Worm (Caenorhabditis elegans) whole organism, L4 larva: Measurements from ENCODE around the gene ergi-3.

Source experiments
- D1046.2 ChIP-seq: fragments of 200-800 bp; sonication (Bioruptor generic); IDR thresholded peaks from 2 replicates; pipeline ENCODE4 v1.3.6; 2022; ENCODE audit warnings: missing genetic modification characterization, missing compliant biosample characterization
- F26F4.8 ChIP-seq: fragments of 200-800 bp; sonication (Bioruptor generic); conservative IDR thresholded peaks from 2 replicates; pipeline ENCODE4 v1.3.6; 2022; ENCODE audit warnings: missing genetic modification characterization, missing compliant biosample characterization
- T26A8.4 ChIP-seq: fragments of 200-800 bp; sonication (Bioruptor generic); IDR thresholded peaks from 2 replicates; pipeline ENCODE4 v1.3.6; 2022; ENCODE audit warnings: missing genetic modification characterization, missing compliant biosample characterization
- Y105C5A.15 ChIP-seq: fragments of 200-800 bp; sonication (Bioruptor generic); IDR thresholded peaks from 2 replicates; pipeline ENCODE4 v1.3.6; 2022; ENCODE audit warnings: missing genetic modification characterization, missing compliant biosample characterization
- Y75B8A.6 ChIP-seq: fragments of 200-800 bp; sonication (Bioruptor generic); IDR thresholded peaks from 2 replicates; pipeline ENCODE4 v1.3.6; 2022; ENCODE audit warnings: missing genetic modification reagents, missing genetic modification characterization, missing compliant biosample characterization
- ZK546.5 ChIP-seq, 2 experiments: sonication (generic microtip); optimal IDR thresholded peaks; 2 replicates each; lab custom pipeline; 2017; ENCODE audit warnings: missing biosample characterization in 2 of 2, missing genetic modification characterization in 2 of 2
- aha-1 ChIP-seq: fragments of 150-350 bp; peaks from one replicate; lab custom pipeline; 2014; ENCODE audit warnings: missing biosample characterization, missing genetic modification characterization
- ceh-20 ChIP-seq: fragments of 200-800 bp; sonication (Bioruptor generic); IDR thresholded peaks from 2 replicates; pipeline ENCODE4 v1.3.6; 2022; ENCODE audit warnings: missing genetic modification reagents, missing genetic modification characterization, missing compliant biosample characterization
- ceh-44 ChIP-seq: fragments of 200-800 bp; sonication (Bioruptor generic); IDR thresholded peaks from 2 replicates; pipeline ENCODE4 v1.3.6; 2022; ENCODE audit warnings: missing genetic modification reagents, missing genetic modification characterization, missing compliant biosample characterization
- ceh-62 ChIP-seq: sonication (generic microtip); optimal IDR thresholded peaks from 2 replicates; lab custom pipeline; 2017; ENCODE audit warnings: missing biosample characterization, missing genetic modification characterization
- ceh-82 ChIP-seq: sonication (generic microtip); optimal IDR thresholded peaks from 2 replicates; lab custom pipeline; 2017; ENCODE audit warnings: missing biosample characterization, missing genetic modification characterization
- ces-1 ChIP-seq: fragments of 150-350 bp; sonication (generic microtip); optimal IDR thresholded peaks from 4 replicates; lab custom pipeline; 2014; ENCODE audit warnings: missing biosample characterization, missing genetic modification reagents, missing genetic modification characterization
- dmd-6 ChIP-seq: fragments of 200-800 bp; sonication (Bioruptor generic); IDR thresholded peaks from 2 replicates; pipeline ENCODE4 v1.3.6; 2022; ENCODE audit warnings: missing genetic modification reagents, missing genetic modification characterization, missing compliant biosample characterization
- egl-43 ChIP-seq: fragments of 200-800 bp; sonication (Bioruptor generic); IDR thresholded peaks from 2 replicates; pipeline ENCODE4 v1.3.6; 2022; ENCODE audit warnings: missing genetic modification reagents, missing genetic modification characterization, missing compliant biosample characterization
- fkh-10 ChIP-seq: fragments of 150-350 bp; optimal IDR thresholded peaks from 2 replicates; lab custom pipeline; 2014; ENCODE audit warnings: missing biosample characterization, missing genetic modification reagents, missing genetic modification characterization
- hif-1 ChIP-seq, 2 experiments: sonication (generic microtip); optimal IDR thresholded peaks; 2 replicates each; lab custom pipeline; 2016 to 2017; ENCODE audit warnings: missing compliant biosample characterization in 2 of 2, missing genetic modification characterization in 2 of 2, missing genetic modification reagents in 2 of 2, missing genotype in 2 of 2, mild to moderate bottlenecking in 1 of 2
- hlh-30 ChIP-seq: sonication (generic microtip); optimal IDR thresholded peaks from 2 replicates; lab custom pipeline; 2017; ENCODE audit warnings: antibody characterized with exemption, mild to moderate bottlenecking, missing genetic modification characterization, missing compliant biosample characterization; ENCODE audit not compliant: insufficient read depth
- hmg-1.1 ChIP-seq: fragments of 200-800 bp; sonication (Bioruptor generic); IDR thresholded peaks from 2 replicates; pipeline ENCODE4 v1.3.6; 2022; ENCODE audit warnings: missing genetic modification reagents, missing genetic modification characterization, missing compliant biosample characterization
- jun-1 ChIP-seq: fragments of 150-350 bp; optimal IDR thresholded peaks from 2 replicates; lab custom pipeline; 2014; ENCODE audit warnings: missing biosample characterization, missing genetic modification reagents, missing genetic modification characterization
- lim-7 ChIP-seq: fragments of 200-800 bp; sonication (Bioruptor generic); IDR thresholded peaks from 2 replicates; pipeline ENCODE4 v1.3.6; 2022; ENCODE audit warnings: missing genetic modification characterization, missing compliant biosample characterization
- lin-13 ChIP-seq: fragments of 150-350 bp; optimal IDR thresholded peaks from 2 replicates; lab custom pipeline; 2014; ENCODE audit warnings: missing biosample characterization, missing genetic modification reagents, missing genetic modification characterization
- lin-39 ChIP-seq: fragments of 150-350 bp; optimal IDR thresholded peaks from 2 replicates; lab custom pipeline; 2014; ENCODE audit warnings: missing biosample characterization, missing genetic modification reagents, missing genetic modification characterization
- lsy-2 ChIP-seq, 2 experiments: fragments of 150-350 bp in 1 of 2; sonication (generic microtip) in 1 of 2; optimal IDR thresholded peaks; 2 replicates each; lab custom pipeline; 2014 to 2017; ENCODE audit warnings: missing biosample characterization in 2 of 2, missing genetic modification characterization in 2 of 2
- madf-9 ChIP-seq: fragments of 200-800 bp; sonication (Bioruptor generic); conservative IDR thresholded peaks from 2 replicates; pipeline ENCODE4 v1.3.6; 2022; ENCODE audit warnings: missing genetic modification reagents, missing genetic modification characterization, missing compliant biosample characterization
- mdl-1 ChIP-seq, 2 experiments: fragments of 150-350 bp in 1 of 2; sonication (generic microtip) in 1 of 2; optimal IDR thresholded peaks; 2 replicates each; lab custom pipeline; 2014 to 2017; ENCODE audit warnings: missing biosample characterization in 2 of 2, missing genetic modification characterization in 2 of 2
- mep-1 ChIP-seq: fragments of 150-350 bp; sonication (generic microtip); optimal IDR thresholded peaks from 3 replicates; lab custom pipeline; 2014; ENCODE audit warnings: missing biosample characterization, missing genetic modification characterization
- mes-2 ChIP-seq: sonication (generic microtip); optimal IDR thresholded peaks from 2 replicates; lab custom pipeline; 2016; ENCODE audit warnings: missing genotype, mild to moderate bottlenecking, missing genetic modification characterization, missing compliant biosample characterization; ENCODE audit not compliant: poor library complexity, severe bottlenecking
- mxl-2 ChIP-seq: fragments of 200-800 bp; sonication (Bioruptor generic); conservative IDR thresholded peaks from 2 replicates; pipeline ENCODE4 v1.3.6; 2022; ENCODE audit warnings: missing genetic modification reagents, missing genetic modification characterization, missing compliant biosample characterization
- mxl-3 ChIP-seq: fragments of 200-800 bp; sonication (Bioruptor generic); optimal IDR thresholded peaks from 2 replicates; lab custom pipeline; 2018; ENCODE audit warnings: mild to moderate bottlenecking, missing genetic modification characterization, missing compliant biosample characterization
- nhr-10 ChIP-seq: fragments of 150-350 bp; optimal IDR thresholded peaks from 2 replicates; lab custom pipeline; 2014; ENCODE audit warnings: missing biosample characterization, missing genetic modification characterization
- nhr-11 ChIP-seq: fragments of 150-350 bp; optimal IDR thresholded peaks from 2 replicates; lab custom pipeline; 2014; ENCODE audit warnings: missing biosample characterization, missing genetic modification characterization
- nhr-237 ChIP-seq: sonication (generic microtip); optimal IDR thresholded peaks from 2 replicates; lab custom pipeline; 2017; ENCODE audit warnings: missing biosample characterization, missing genetic modification characterization
- nhr-28 ChIP-seq: fragments of 150-350 bp; optimal IDR thresholded peaks from 2 replicates; lab custom pipeline; 2014; ENCODE audit warnings: missing biosample characterization, missing genetic modification characterization
- nhr-41 ChIP-seq: fragments of 200-800 bp; sonication (Bioruptor generic); IDR thresholded peaks from 2 replicates; pipeline ENCODE4 v1.3.6; 2022; ENCODE audit warnings: missing genetic modification reagents, missing genetic modification characterization, missing compliant biosample characterization
- nhr-6 ChIP-seq: fragments of 150-350 bp; optimal IDR thresholded peaks from 2 replicates; lab custom pipeline; 2014; ENCODE audit warnings: missing biosample characterization, missing genetic modification characterization
- nhr-77 ChIP-seq: fragments of 150-350 bp; optimal IDR thresholded peaks from 2 replicates; lab custom pipeline; 2014; ENCODE audit warnings: missing biosample characterization, missing genetic modification characterization
- php-3 ChIP-seq: fragments of 200-800 bp; sonication (Bioruptor generic); IDR thresholded peaks from 2 replicates; pipeline ENCODE4 v1.3.6; 2022; ENCODE audit warnings: missing genetic modification reagents, missing genetic modification characterization, missing compliant biosample characterization
- pqm-1 ChIP-seq: sonication (generic microtip); optimal IDR thresholded peaks from 2 replicates; lab custom pipeline; 2017; ENCODE audit warnings: missing biosample characterization, missing genetic modification characterization
- rbr-2 ChIP-seq: sonication (generic microtip); optimal IDR thresholded peaks from 2 replicates; lab custom pipeline; 2016; ENCODE audit warnings: missing genotype, missing genetic modification characterization, missing compliant biosample characterization
- saeg-2 ChIP-seq: fragments of 200-800 bp; sonication (Bioruptor generic); IDR thresholded peaks from 2 replicates; pipeline ENCODE4 v1.3.6; 2022; ENCODE audit warnings: missing genetic modification reagents, missing genetic modification characterization, missing compliant biosample characterization
- set-16 ChIP-seq: fragments of 200-800 bp; sonication (Bioruptor generic); IDR thresholded peaks from 2 replicates; pipeline ENCODE4 v1.3.6; 2022; ENCODE audit warnings: missing genetic modification reagents, missing genetic modification characterization, missing compliant biosample characterization
- snpc-4 ChIP-seq: fragments of 150-350 bp; optimal IDR thresholded peaks from 2 replicates; lab custom pipeline; 2014; ENCODE audit warnings: missing biosample characterization, missing genetic modification characterization
- spr-1 ChIP-seq: sonication (generic microtip); optimal IDR thresholded peaks from 2 replicates; lab custom pipeline; 2016; ENCODE audit warnings: mild to moderate bottlenecking, missing genetic modification characterization, missing compliant biosample characterization
- tag-97 ChIP-seq: fragments of 200-800 bp; sonication (Bioruptor generic); IDR thresholded peaks from 2 replicates; pipeline ENCODE4 v1.3.6; 2022; ENCODE audit warnings: missing genetic modification characterization, missing compliant biosample characterization
- zag-1 ChIP-seq: fragments of 150-350 bp; optimal IDR thresholded peaks from 2 replicates; lab custom pipeline; 2014; ENCODE audit warnings: missing biosample characterization, missing genetic modification characterization
- zfp-2 ChIP-seq: sonication (generic microtip); optimal IDR thresholded peaks from 2 replicates; lab custom pipeline; 2016; ENCODE audit warnings: mild to moderate bottlenecking, missing genetic modification characterization, missing compliant biosample characterization
- zip-2 ChIP-seq: fragments of 150-350 bp; optimal IDR thresholded peaks from 2 replicates; lab custom pipeline; 2014; ENCODE audit warnings: missing biosample characterization, missing genetic modification characterization
- ztf-7 ChIP-seq: fragments of 150-350 bp; optimal IDR thresholded peaks from 2 replicates; lab custom pipeline; 2014; ENCODE audit warnings: missing biosample characterization, missing genetic modification characterization

ergi-3 gene

DNA sequence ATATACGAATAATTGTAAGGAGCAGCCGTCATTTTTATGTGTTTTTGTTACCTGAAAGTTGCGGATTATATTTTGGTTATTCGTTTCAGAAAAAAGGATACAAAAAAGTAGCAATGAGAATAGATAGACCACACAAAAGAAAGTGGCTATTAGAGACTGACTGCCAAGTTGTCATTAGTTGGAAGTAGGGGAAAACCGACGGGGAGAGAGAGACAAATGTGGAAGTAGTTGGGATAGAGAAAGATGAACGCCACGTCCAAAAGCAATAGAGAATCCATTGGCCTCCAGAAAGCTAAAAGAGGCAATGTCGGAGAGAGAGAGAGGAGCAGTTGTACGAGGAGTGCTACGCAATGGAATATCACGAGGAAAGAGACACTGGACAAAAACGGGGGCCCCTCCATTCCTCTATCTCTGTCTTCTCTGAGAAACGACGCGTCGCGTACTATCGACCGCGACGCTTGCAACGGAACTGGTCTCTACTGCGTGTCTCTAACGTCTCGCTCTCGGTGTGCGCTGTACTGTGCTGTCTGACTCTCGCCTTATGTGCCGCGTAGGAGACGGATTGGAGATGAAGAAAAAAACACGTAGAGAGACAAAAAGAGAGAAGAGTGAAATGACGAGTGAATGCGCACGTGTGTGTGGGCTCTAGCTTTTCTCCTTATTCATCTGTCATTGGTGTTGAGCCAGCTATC is 9.8 kb downstream of the ergi-3 start, which contains the start of gene rab-14 (continued):
- no peak for TF ChIP-seq ces-1
- no peak for TF ChIP-seq jun-1 (tag; lab: Kevin White, UChicago)
- no peak for TF ChIP-seq nhr-77 (tag; lab: Kevin White, UChicago)
- no peak for TF ChIP-seq F26F4.8 (GFP tag; lab: Robert Waterston, UW)
- TF ChIP-seq ceh-20 (GFP tag; lab: Robert Waterston, UW), result peak; percentile 57; the same call in 1 of the 2 replicates
- TF ChIP-seq mxl-2 (GFP tag; lab: Robert Waterston, UW), result no peak
- no peak for TF ChIP-seq saeg-2
- peak; percentile 59 to 93 for TF ChIP-seq mdl-1 (tag; optimal IDR thresholded peaks at IDR 0.05; lab: Kevin White, UChicago)
- TF ChIP-seq zip-2 (tag; lab: Kevin White, UChicago), result no peak
- peak; percentile 78 for TF ChIP-seq madf-9 (GFP tag; lab: Robert Waterston, UW)
- no peak for TF ChIP-seq pqm-1
- no peak for TF ChIP-seq Y75B8A.6 (GFP tag; lab: Robert Waterston, UW)

DNA sequence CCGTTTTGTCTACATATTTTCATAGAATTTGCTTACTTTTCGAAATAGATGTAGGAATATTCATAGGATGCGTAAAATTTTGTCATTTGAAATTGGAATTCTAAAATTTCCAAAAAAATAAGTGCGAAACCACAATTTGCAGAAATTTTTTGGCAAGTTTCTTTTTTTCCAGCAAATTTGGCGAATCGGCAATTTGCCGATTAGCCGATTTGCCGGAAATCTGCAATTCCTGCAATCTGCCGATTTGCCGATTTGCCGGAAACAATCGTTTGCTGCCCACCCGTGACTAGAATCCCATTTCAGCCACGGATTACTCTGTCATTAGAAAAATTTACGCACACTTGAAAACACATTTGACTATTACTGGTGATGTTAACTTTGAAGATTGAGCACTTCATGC is 12.3 kb downstream of the ergi-3 start:
- TF ChIP-seq zfp-2 (tag; lab: Kevin White, UChicago), result no peak
- no peak for TF ChIP-seq mdl-1 (tag; optimal IDR thresholded peaks at IDR 0.05; lab: Kevin White, UChicago)
- TF ChIP-seq aha-1 (tag; lab: Kevin White, UChicago), result peak; percentile 74
- TF ChIP-seq Y105C5A.15, result no peak
- TF ChIP-seq ceh-44 (GFP tag; lab: Robert Waterston, UW), result no peak
- TF ChIP-seq nhr-28, result no peak
- no peak for TF ChIP-seq nhr-77 (tag; lab: Kevin White, UChicago)
- no peak for TF ChIP-seq mxl-2 (GFP tag; lab: Robert Waterston, UW)
- peak; percentile 68; the same call in 1 of the 2 replicates for TF ChIP-seq T26A8.4 (GFP tag; lab: Robert Waterston, UW)
- TF ChIP-seq snpc-4, result no peak
- no peak for TF ChIP-seq ztf-7 (tag; lab: Kevin White, UChicago)
- peak; percentile 66 for TF ChIP-seq egl-43 (GFP tag; lab: Robert Waterston, UW)
- no peak for TF ChIP-seq hif-1 (tag; optimal IDR thresholded peaks at IDR 0.05; lab: Kevin White, UChicago)
- TF ChIP-seq nhr-11 (tag; lab: Kevin White, UChicago), result no peak
- no peak for TF ChIP-seq ceh-62
- TF ChIP-seq lin-39 (tag; lab: Kevin White, UChicago), result no peak
- no peak for TF ChIP-seq tag-97 (GFP tag; lab: Robert Waterston, UW)
- 0 out of 2 replicates have a peak, but pooled peaks have one; percentile 5 for TF ChIP-seq php-3 (GFP tag; lab: Robert Waterston, UW)
- TF ChIP-seq nhr-237 (tag; lab: Kevin White, UChicago), result no peak
- no peak for TF ChIP-seq rbr-2 (tag; lab: Kevin White, UChicago)
- no peak for TF ChIP-seq zag-1
- TF ChIP-seq lim-7 (GFP tag; lab: Robert Waterston, UW), result 0 out of 2 replicates have a peak, but pooled peaks have one; percentile 20
- peak; percentile 24 for TF ChIP-seq mes-2 (tag; lab: Kevin White, UChicago)
- no peak for TF ChIP-seq nhr-10 (tag; lab: Kevin White, UChicago)
- no peak for TF ChIP-seq ceh-82 (tag; lab: Kevin White, UChicago)
- TF ChIP-seq ces-1, result no peak
- TF ChIP-seq, all 104 proteins: peak for 6

DNA sequence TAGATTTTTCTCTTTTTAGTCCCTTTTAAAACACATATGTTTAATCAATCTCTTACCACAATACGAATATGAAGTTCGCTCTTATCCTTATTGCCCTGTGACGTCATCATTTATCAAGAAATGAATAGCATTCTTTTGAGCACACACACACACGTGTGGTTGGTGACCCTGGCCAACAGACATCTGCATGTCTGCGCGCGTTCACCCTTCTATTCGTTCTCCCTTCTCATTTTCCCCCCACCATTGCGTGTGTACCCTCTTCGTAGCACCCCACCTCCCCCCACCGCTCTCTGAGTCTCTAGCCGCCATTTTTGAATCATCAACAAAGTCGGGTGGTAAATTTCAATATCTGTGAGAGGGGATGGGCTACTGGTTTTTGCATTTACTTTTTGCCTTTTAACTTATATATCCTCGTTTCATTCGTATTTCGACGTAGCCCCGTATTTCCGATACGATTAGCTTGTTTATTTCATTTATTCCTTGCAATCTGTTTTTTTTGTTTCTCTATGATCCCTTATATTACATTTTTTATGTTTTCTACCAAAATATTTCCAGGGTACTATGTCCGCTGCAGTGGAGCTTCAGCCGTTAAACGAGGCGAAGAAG is 15.9 kb downstream of the ergi-3 start, which contains the start of gene ent-2:
TSS of gene ent-2 (plus strand) at position 556 of the 606 bp plus-strand sequence.
- TF ChIP-seq lin-13, result no peak
- TF ChIP-seq set-16 (GFP tag; lab: Robert Waterston, UW), result 0 out of 2 replicates have a peak, but pooled peaks have one; percentile 13
- peak; percentile 50 for TF ChIP-seq mxl-3 (GFP tag; lab: Kevin White, UChicago)
- TF ChIP-seq fkh-10 (GFP tag; lab: Kevin White, UChicago), result peak; percentile 71
- TF ChIP-seq lsy-2 (tag; optimal IDR thresholded peaks at IDR 0.05; lab: Kevin White, UChicago), result peak in 1 of 2 experiments; percentile 40
- TF ChIP-seq mep-1 (tag; lab: Kevin White, UChicago), result peak; percentile 68
- peak; percentile 13 for TF ChIP-seq aha-1 (tag; lab: Kevin White, UChicago)
- TF ChIP-seq dmd-6 (GFP tag; lab: Robert Waterston, UW), result peak; percentile 19; the same call in 1 of the 2 replicates
- TF ChIP-seq hif-1 (tag; optimal IDR thresholded peaks at IDR 0.05; lab: Kevin White, UChicago), result peak in 1 of 2 experiments; percentile 1
- TF ChIP-seq nhr-11 (tag; lab: Kevin White, UChicago), result peak; percentile 17
- TF ChIP-seq spr-1 (tag; lab: Kevin White, UChicago), result no peak
- peak; percentile 70 for TF ChIP-seq hmg-1.1 (GFP tag; lab: Robert Waterston, UW)
- peak; percentile 64 for TF ChIP-seq nhr-6 (tag; lab: Kevin White, UChicago)
- TF ChIP-seq ZK546.5 (tag; optimal IDR thresholded peaks at IDR 0.05; lab: Kevin White, UChicago), result no peak
- no peak for TF ChIP-seq D1046.2 (GFP tag; lab: Robert Waterston, UW)
- TF ChIP-seq hlh-30, result peak; percentile 52
- no peak for TF ChIP-seq nhr-41
